Fruit fly (Drosophila melanogaster) whole organism, embryonic: ENCODE measurements around the gene vers.

Experiments
- Atf-2 ChIP-seq: fragments of 200-800 bp; sonication (Bioruptor generic); optimal IDR thresholded peaks from 2 replicates; lab custom pipeline; 2016; ENCODE audit warnings: missing biosample characterization, missing genetic modification characterization
- Blimp-1 ChIP-seq: fragments of 200-800 bp; sonication (Bioruptor generic); optimal IDR thresholded peaks from 3 replicates; lab custom pipeline; 2018; ENCODE audit warnings: missing biosample characterization, missing genetic modification characterization, mild to moderate bottlenecking, moderate library complexity, missing genetic modification reagents
- CG10147 ChIP-seq: fragments of 200-800 bp; sonication (Bioruptor generic); optimal IDR thresholded peaks from 2 replicates; lab custom pipeline; 2019; ENCODE audit warnings: missing biosample characterization, mild to moderate bottlenecking, missing genetic modification characterization, moderate library complexity
- CG1024 ChIP-seq: fragments of 200-800 bp; sonication (Bioruptor generic); IDR thresholded peaks from 2 replicates; pipeline ENCODE4 v1.3.6; 2022; ENCODE audit warnings: missing biosample characterization, missing genetic modification characterization
- CG10274 ChIP-seq: fragments of 200-800 bp; sonication (Bioruptor generic); optimal IDR thresholded peaks from 3 replicates; lab custom pipeline; 2017; ENCODE audit warnings: missing biosample characterization, mild to moderate bottlenecking, missing genetic modification characterization
- CG11696 ChIP-seq: fragments of 200-800 bp; sonication (Bioruptor generic); IDR thresholded peaks from 2 replicates; pipeline ENCODE4 v1.3.6; 2022; ENCODE audit warnings: missing biosample characterization, missing genetic modification characterization
- CG1529 ChIP-seq: fragments of 200-800 bp; sonication (Bioruptor generic); optimal IDR thresholded peaks from 3 replicates; lab custom pipeline; 2018; ENCODE audit warnings: missing biosample characterization, missing genetic modification characterization
- CG15696 ChIP-seq: fragments of 200-800 bp; sonication (Bioruptor generic); optimal IDR thresholded peaks from 2 replicates; lab custom pipeline; 2019; ENCODE audit warnings: missing biosample characterization, mild to moderate bottlenecking, missing genetic modification characterization, moderate library complexity
- CG17802 ChIP-seq: fragments of 200-800 bp; sonication (Bioruptor generic); optimal IDR thresholded peaks from 2 replicates; lab custom pipeline; 2018; ENCODE audit warnings: missing biosample characterization, mild to moderate bottlenecking, missing genetic modification characterization, moderate library complexity
- CG2199 ChIP-seq: fragments of 200-800 bp; sonication (Bioruptor generic); IDR thresholded peaks from 3 replicates; pipeline ENCODE4 v1.3.6; 2022; ENCODE audit warnings: missing biosample characterization, missing genetic modification characterization
- CG34376 ChIP-seq: fragments of 200-800 bp; sonication (Bioruptor generic); optimal IDR thresholded peaks from 2 replicates; lab custom pipeline; 2018; ENCODE audit warnings: missing biosample characterization, mild to moderate bottlenecking, missing genetic modification characterization
- CG3847 ChIP-seq: fragments of 200-800 bp; sonication (Bioruptor generic); IDR thresholded peaks from 2 replicates; pipeline ENCODE4 v1.3.6; 2022; ENCODE audit warnings: missing biosample characterization, missing genetic modification characterization
- CG4360 ChIP-seq: fragments of 200-800 bp; sonication (Bioruptor generic); IDR thresholded peaks from 2 replicates; pipeline ENCODE4 v1.3.6; 2022; ENCODE audit warnings: missing biosample characterization, missing genetic modification characterization
- CG5180 ChIP-seq: fragments of 200-800 bp; sonication (Bioruptor generic); optimal IDR thresholded peaks from 3 replicates; lab custom pipeline; 2017; ENCODE audit warnings: missing biosample characterization, missing genetic modification characterization, mild to moderate bottlenecking, moderate library complexity, missing genetic modification reagents
- CG8944 ChIP-seq: fragments of 200-800 bp; sonication (Bioruptor generic); optimal IDR thresholded peaks from 3 replicates; lab custom pipeline; 2016; ENCODE audit warnings: missing biosample characterization, missing genetic modification characterization
- CTCF ChIP-seq: fragments of 200-800 bp; sonication (Bioruptor generic); optimal IDR thresholded peaks from 2 replicates; lab custom pipeline; 2017; ENCODE audit warnings: missing biosample characterization, mild to moderate bottlenecking, missing genetic modification characterization, moderate library complexity
- Dref ChIP-seq: fragments of 200-800 bp; sonication (Bioruptor generic); IDR thresholded peaks from 2 replicates; pipeline ENCODE4 v1.3.6; 2022; ENCODE audit warnings: missing biosample characterization, missing genetic modification characterization
- HmgZ ChIP-seq: fragments of 200-800 bp; sonication (Bioruptor generic); optimal IDR thresholded peaks from 2 replicates; lab custom pipeline; 2018; ENCODE audit warnings: missing biosample characterization, mild to moderate bottlenecking, missing genetic modification characterization
- Hmx ChIP-seq: fragments of 200-800 bp; sonication (Bioruptor generic); optimal IDR thresholded peaks from 2 replicates; lab custom pipeline; 2016; ENCODE audit warnings: missing biosample characterization, missing genetic modification characterization
- Hr51 ChIP-seq, 2 experiments: fragments of 200-800 bp; sonication (Bioruptor generic); optimal IDR thresholded peaks; 2 replicates in 1 of 2; 3 replicates in 1 of 2; lab custom pipeline; 2016 to 2018; ENCODE audit warnings: missing biosample characterization in 2 of 2, missing genetic modification characterization in 2 of 2, mild to moderate bottlenecking in 1 of 2, moderate library complexity in 1 of 2
- Mad ChIP-seq: fragments of 200-800 bp; sonication (Bioruptor generic); optimal IDR thresholded peaks from 2 replicates; lab custom pipeline; 2016; ENCODE audit warnings: missing biosample characterization, missing genetic modification characterization
- Med ChIP-seq: fragments of 200-800 bp; sonication (Bioruptor generic); peaks from one replicate; lab custom pipeline; 2016; ENCODE audit warnings: missing biosample characterization, missing genetic modification characterization, mild to moderate bottlenecking, inconsistent platforms, moderate library complexity
- Six4 ChIP-seq: fragments of 200-800 bp; sonication (Bioruptor generic); optimal IDR thresholded peaks from 2 replicates; lab custom pipeline; 2016; ENCODE audit warnings: missing biosample characterization, missing genetic modification characterization
- Taf1 ChIP-seq: fragments of 200-800 bp; sonication (Bioruptor generic); IDR thresholded peaks from 2 replicates; pipeline ENCODE4 v1.3.6; 2022; ENCODE audit warnings: missing biosample characterization, missing genetic modification characterization
- Usf ChIP-seq: fragments of 200-800 bp; sonication (Bioruptor generic); optimal IDR thresholded peaks from 2 replicates; lab custom pipeline; 2017; ENCODE audit warnings: missing genotype, missing biosample characterization, missing genetic modification characterization
- YL-1 ChIP-seq: fragments of 200-800 bp; sonication (Bioruptor generic); optimal IDR thresholded peaks from 3 replicates; lab custom pipeline; 2017; ENCODE audit warnings: missing biosample characterization, mild to moderate bottlenecking, missing genetic modification characterization
- az2 ChIP-seq: fragments of 200-800 bp; sonication (Bioruptor generic); optimal IDR thresholded peaks from 3 replicates; lab custom pipeline; 2016; ENCODE audit warnings: missing biosample characterization, missing genetic modification characterization
- exex ChIP-seq: fragments of 200-800 bp; sonication (Bioruptor generic); optimal IDR thresholded peaks from 4 replicates; lab custom pipeline; 2018; ENCODE audit warnings: missing biosample characterization, mild to moderate bottlenecking, missing genetic modification characterization, moderate library complexity
- fd64A ChIP-seq: fragments of 200-800 bp; sonication (Bioruptor generic); optimal IDR thresholded peaks from 3 replicates; lab custom pipeline; 2018; ENCODE audit warnings: missing biosample characterization, mild to moderate bottlenecking, missing genetic modification characterization
- gce ChIP-seq: fragments of 200-800 bp; sonication (Bioruptor generic); IDR thresholded peaks from 3 replicates; pipeline ENCODE4 v1.3.6; 2022; ENCODE audit warnings: missing biosample characterization, missing genetic modification characterization
- gem ChIP-seq: fragments of 200-800 bp; sonication (Bioruptor generic); optimal IDR thresholded peaks from 2 replicates; lab custom pipeline; 2019; ENCODE audit warnings: missing biosample characterization, mild to moderate bottlenecking, missing genetic modification characterization, moderate library complexity
- gt ChIP-seq: fragments of 200-800 bp; sonication (Bioruptor generic); IDR thresholded peaks from 2 replicates; pipeline ENCODE4 v1.3.6; 2022; ENCODE audit warnings: missing biosample characterization, missing genetic modification characterization
- kni ChIP-seq: fragments of 200-800 bp; sonication (Bioruptor generic); optimal IDR thresholded peaks from 3 replicates; lab custom pipeline; 2017; ENCODE audit warnings: mild to moderate bottlenecking, missing biosample characterization, missing genetic modification reagents, missing genetic modification characterization
- lab ChIP-seq: fragments of 200-800 bp; sonication (Bioruptor generic); optimal IDR thresholded peaks from 3 replicates; lab custom pipeline; 2017; ENCODE audit warnings: missing biosample characterization, missing genetic modification characterization, mild to moderate bottlenecking, moderate library complexity, missing genetic modification reagents
- lov ChIP-seq, 2 experiments: fragments of 200-800 bp in 1 of 2; fragments of >200 bp in 1 of 2; sonication (Bioruptor generic) in 1 of 2; IDR thresholded peaks in 1 of 2; optimal IDR thresholded peaks in 1 of 2; 2 replicates in 1 of 2; 3 replicates in 1 of 2; pipeline versions ENCODE4 v1.3.6 to Lab custom; 2017 to 2022; ENCODE audit warnings: missing biosample characterization in 1 of 2, missing genetic modification characterization in 1 of 2
- phol ChIP-seq: fragments of 200-800 bp; sonication (Bioruptor generic); optimal IDR thresholded peaks from 3 replicates; lab custom pipeline; 2018; ENCODE audit warnings: missing biosample characterization, mild to moderate bottlenecking, missing genetic modification characterization, moderate library complexity
- prd ChIP-seq, 3 experiments: fragments of >200 bp in 2 of 3; fragments of 200-800 bp in 1 of 3; sonication (Bioruptor generic) in 1 of 3; optimal IDR thresholded peaks in 2 of 3; IDR thresholded peaks in 1 of 3; 2 replicates in 2 of 3; 3 replicates in 1 of 3; pipeline versions ENCODE4 v1.3.6 to Lab custom; 2017 to 2022; ENCODE audit warnings: missing biosample characterization in 1 of 3, missing genetic modification characterization in 1 of 3
- pum ChIP-seq: fragments of 200-800 bp; sonication (Bioruptor generic); optimal IDR thresholded peaks from 2 replicates; lab custom pipeline; 2016; ENCODE audit warnings: missing biosample characterization, missing genetic modification characterization
- repo ChIP-seq: fragments of 200-800 bp; sonication (Bioruptor generic); optimal IDR thresholded peaks from 2 replicates; lab custom pipeline; 2016; ENCODE audit warnings: missing biosample characterization, missing genetic modification characterization
- sqz ChIP-seq: fragments of 200-800 bp; sonication (Bioruptor generic); optimal IDR thresholded peaks from 3 replicates; lab custom pipeline; 2018; ENCODE audit warnings: missing biosample characterization, mild to moderate bottlenecking, missing genetic modification characterization
- tio ChIP-seq: fragments of 200-800 bp; sonication (Bioruptor generic); optimal IDR thresholded peaks from 2 replicates; lab custom pipeline; 2017; ENCODE audit warnings: missing biosample characterization, missing genetic modification characterization, inconsistent platforms
- trh ChIP-seq: fragments of 200-800 bp; sonication (Bioruptor generic); optimal IDR thresholded peaks from 2 replicates; lab custom pipeline; 2016; ENCODE audit warnings: missing biosample characterization, missing genetic modification characterization
- wdn ChIP-seq: fragments of 200-800 bp; sonication (Bioruptor generic); IDR thresholded peaks from 2 replicates; pipeline ENCODE4 v1.3.6; 2022; ENCODE audit warnings: missing biosample characterization, missing genetic modification characterization
- zen ChIP-seq: fragments of 200-800 bp; sonication (Bioruptor generic); optimal IDR thresholded peaks from 3 replicates; lab custom pipeline; 2018; ENCODE audit warnings: missing biosample characterization, mild to moderate bottlenecking, missing genetic modification characterization, moderate library complexity
- zf30C ChIP-seq: fragments of 200-800 bp; sonication (Bioruptor generic); optimal IDR thresholded peaks from 3 replicates; lab custom pipeline; 2018; ENCODE audit warnings: missing biosample characterization, mild to moderate bottlenecking, missing genetic modification characterization

The vers gene

DNA sequence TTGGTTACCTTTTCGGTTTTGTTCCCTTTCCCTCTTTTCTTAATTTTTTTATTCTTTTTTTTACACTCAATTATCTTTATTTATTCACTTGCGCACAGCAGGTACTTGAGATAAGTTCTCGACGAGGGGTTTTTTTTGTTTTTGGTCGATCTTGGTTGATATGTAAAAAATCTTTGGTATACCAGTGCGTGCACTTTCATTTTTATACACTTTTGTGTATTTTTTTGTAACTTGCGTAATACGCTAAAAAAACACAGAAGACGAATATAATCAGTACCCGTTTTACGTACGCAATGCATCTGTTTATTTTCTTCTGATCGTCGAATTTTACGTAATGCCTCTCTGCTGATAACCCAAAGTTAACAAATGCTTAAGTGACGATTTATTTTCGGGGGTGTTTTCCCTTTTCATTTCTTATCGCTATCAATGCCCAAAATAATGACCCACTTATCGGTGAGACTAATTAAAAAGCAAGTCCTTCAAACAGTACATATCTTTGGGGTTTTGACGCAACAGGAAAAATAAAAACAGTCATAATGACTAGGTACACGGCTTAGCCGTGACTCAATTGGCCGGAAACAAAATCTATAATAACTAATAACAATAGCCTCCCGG lies 36.5 kb upstream of the vers start (continued):
- TF ChIP-seq CG10147 (GFP tag; lab: Kevin White, UChicago) (no peak), Taf1 (GFP tag; lab: Robert Waterston, UW) (no peak), Dref (GFP tag; lab: Robert Waterston, UW) (no peak), prd (optimal IDR thresholded peaks at IDR 0.05; lab: Kevin White, UChicago) (no peak), prd (GFP tag; IDR thresholded peaks at IDR 0.05; lab: Robert Waterston, UW) (no peak), CTCF (GFP tag; lab: Kevin White, UChicago) (no peak), Hmx (GFP tag; lab: Kevin White, UChicago) (no peak), Atf-2 (no peak), Blimp-1 (GFP tag; lab: Kevin White, UChicago) (peak; percentile 12), CG8944 (GFP tag; lab: Kevin White, UChicago) (no peak), fd64A (GFP tag; lab: Kevin White, UChicago) (no peak), sqz (GFP tag; lab: Kevin White, UChicago) (peak; percentile 82), CG1024 (GFP tag; lab: Robert Waterston, UW) (no peak), CG34376 (peak; percentile 14), Six4 (GFP tag; lab: Kevin White, UChicago) (no peak), HmgZ (tag; lab: Kevin White, UChicago) (no peak), CG15696 (no peak), CG3847 (no peak), exex (peak; percentile 95), gce (GFP tag; lab: Robert Waterston, UW) (no peak), wdn (GFP tag; lab: Robert Waterston, UW) (no peak), az2 (GFP tag; lab: Kevin White, UChicago) (no peak)

DNA sequence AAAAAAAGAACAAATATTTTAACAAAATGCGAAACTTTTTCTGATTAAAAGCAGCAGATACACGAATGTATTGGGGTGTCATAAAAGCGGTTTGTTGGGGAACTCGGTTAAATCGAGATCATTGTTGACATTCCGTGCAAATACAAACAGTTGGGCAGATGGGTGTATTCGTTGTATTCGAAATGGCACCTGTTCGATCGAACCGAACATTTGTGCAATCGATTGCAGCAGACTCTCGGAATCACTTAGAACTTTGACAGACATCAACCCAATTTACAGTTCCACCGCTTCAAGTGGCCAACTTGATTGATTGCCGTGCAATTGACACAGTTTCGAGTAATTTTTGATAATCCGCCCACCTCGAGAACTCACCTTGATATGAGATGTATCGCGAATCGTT lies 35.5 kb upstream of the vers start:
- TF ChIP-seq CG2199 (peak; percentile 52; the same call in 1 of the 3 replicates), CG5180 (peak; percentile 59), Med (GFP tag; lab: Kevin White, UChicago) (peak; percentile 68), CG10274 (GFP tag; lab: Kevin White, UChicago) (no peak), lab (GFP tag; lab: Kevin White, UChicago) (peak; percentile 24)
- TF ChIP-seq, all 482 proteins: peak for 4

DNA sequence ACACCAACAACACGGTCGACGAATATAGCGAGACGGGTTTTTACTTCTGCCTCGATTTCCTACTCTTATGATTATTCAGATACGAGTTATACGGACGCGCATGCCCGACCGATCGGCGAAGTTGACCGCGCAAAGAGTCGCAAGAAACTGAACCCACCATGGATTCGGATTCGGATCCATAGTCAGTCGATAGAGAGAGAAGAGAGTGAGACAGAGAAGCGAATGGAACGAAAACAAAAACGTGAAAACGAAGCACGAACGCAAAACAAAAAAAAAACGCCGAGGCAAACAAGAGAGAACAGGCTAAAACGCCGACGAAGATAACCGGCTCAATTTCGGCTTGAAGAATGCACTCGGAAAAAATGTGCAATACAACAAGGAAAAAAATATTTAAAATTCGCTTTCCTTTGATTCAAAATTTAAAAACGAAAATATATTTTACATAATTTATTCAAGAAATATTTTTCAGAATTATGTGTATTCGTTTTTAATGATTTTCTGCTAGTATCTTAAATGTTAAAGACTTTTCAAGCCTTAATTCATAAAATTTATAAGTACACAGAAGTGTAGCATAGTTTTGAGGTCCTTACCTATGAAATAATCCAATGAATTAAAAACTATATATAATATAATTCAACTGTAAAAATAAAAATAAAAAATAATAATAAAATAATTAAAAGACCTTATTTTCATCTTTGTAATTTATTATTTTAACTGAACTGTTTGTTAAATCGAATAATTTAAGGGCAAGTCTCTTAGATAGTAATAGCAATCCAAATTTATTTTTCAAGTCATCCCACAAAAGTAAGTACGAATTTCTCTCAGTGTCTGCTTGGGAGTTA lies 34.0 kb upstream of the vers start, which contains the start of gene Sema5c:
TSS of gene Sema5c (minus strand) at position 152 of the 842 bp plus-strand sequence.
- TF ChIP-seq trh (GFP tag; lab: Kevin White, UChicago) (peak; percentile 57), Hr51 (GFP tag; optimal IDR thresholded peaks at IDR 0.05; lab: Kevin White, UChicago) (peak in 1 of 2 experiments; percentile 80), Usf (GFP tag; lab: Kevin White, UChicago) (peak; percentile 76), HmgZ (tag; lab: Kevin White, UChicago) (peak; percentile 38), gem (peak; percentile 87), tio (GFP tag; lab: Kevin White, UChicago) (peak; percentile 56), CTCF (GFP tag; lab: Kevin White, UChicago) (no peak), zf30C (GFP tag; lab: Kevin White, UChicago) (peak; percentile 85), CG17802 (tag; lab: Kevin White, UChicago) (no peak), kni (peak; percentile 80), gt (GFP tag; lab: Robert Waterston, UW) (no peak), Mad (no peak), zen (tag; lab: Kevin White, UChicago) (peak; percentile 43), CG1529 (GFP tag; lab: Kevin White, UChicago) (peak; percentile 23), phol (tag; lab: Kevin White, UChicago) (peak; percentile 83), CG4360 (peak; percentile 68; the same call in 1 of the 2 replicates), repo (no peak), CG11696 (GFP tag; lab: Robert Waterston, UW) (0 out of 2 replicates have a peak, but pooled peaks have one; percentile 26), lov (optimal IDR thresholded peaks at IDR 0.05; lab: Kevin White, UChicago) (no peak), lov (GFP tag; IDR thresholded peaks at IDR 0.05; lab: Robert Waterston, UW) (peak; percentile 82; the same call in 2 of the 3 replicates), pum (GFP tag; lab: Kevin White, UChicago) (no peak), YL-1 (GFP tag; lab: Kevin White, UChicago) (peak; percentile 27)
